Worm (Caenorhabditis elegans): ENCODE results near the gene fbxc-52.

Gene fbxc-52

DNA sequence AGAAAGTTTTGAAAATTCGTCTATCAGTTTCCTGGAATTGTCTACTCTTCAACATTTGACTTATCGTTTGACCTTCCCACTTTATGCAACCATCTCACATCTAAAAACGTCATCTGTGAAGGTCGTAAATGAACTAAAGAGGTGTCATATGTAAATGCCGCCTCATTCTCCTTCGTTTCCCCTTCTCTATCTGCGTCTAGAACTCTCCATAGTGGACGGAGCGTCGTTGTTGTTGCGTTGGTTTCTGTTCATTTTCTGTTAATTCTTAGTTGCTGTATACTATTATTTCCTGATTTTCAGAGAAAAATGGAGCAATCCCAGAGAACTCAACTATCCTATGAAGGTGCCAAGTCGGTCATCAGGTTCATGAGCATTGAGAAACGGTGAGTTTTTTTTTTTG lies at the start of gene fbxc-52:
fbxc-52 (plus strand) TSS at position 301 of the 400 bp plus-strand sequence.
- no peak for TF ChIP-seq ztf-11 (tag; optimal IDR thresholded peaks at IDR 0.05)
- no peak for TF ChIP-seq sem-2 (GFP tag; optimal IDR thresholded peaks at IDR 0.05)
- TF ChIP-seq ces-1 (GFP tag; optimal IDR thresholded peaks at IDR 0.05), result no peak
- no peak for TF ChIP-seq nhr-28 (tag; optimal IDR thresholded peaks at IDR 0.05)
- TF ChIP-seq ham-2 (GFP tag; optimal IDR thresholded peaks at IDR 0.05), result no peak
- no peak for TF ChIP-seq drap-1 (GFP tag; optimal IDR thresholded peaks at IDR 0.05)
- TF ChIP-seq unc-39 (tag; optimal IDR thresholded peaks at IDR 0.05), result no peak
- TF ChIP-seq pha-4 (tag; optimal IDR thresholded peaks at IDR 0.05), result no peak

DNA sequence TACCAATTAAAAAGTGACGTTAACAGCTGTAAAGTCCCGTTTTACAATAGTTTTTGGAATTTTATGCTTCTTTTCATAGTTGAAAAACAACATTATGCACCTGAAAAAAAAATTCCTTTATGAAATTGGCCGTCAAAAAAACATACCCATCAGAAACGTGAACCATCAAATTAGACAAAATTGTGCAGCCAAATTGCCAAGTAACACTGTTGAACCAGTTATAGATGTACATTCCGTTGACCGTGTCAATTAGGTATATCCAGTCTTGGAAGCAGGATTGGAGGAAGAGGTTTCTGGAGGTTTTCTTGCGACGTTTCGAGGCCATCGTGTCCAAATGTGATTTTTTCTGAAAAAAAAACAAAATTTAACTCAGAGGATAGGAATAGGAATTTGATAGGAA lies 47.7 kb upstream of the fbxc-52 start, which contains the start of gene srx-97:
srx-97 (minus strand) TSS at position 101 of the 400 bp plus-strand sequence.
- no peak for TF ChIP-seq nhr-76 (tag; optimal IDR thresholded peaks at IDR 0.05)
- TF ChIP-seq snpc-4 (tag; optimal IDR thresholded peaks at IDR 0.05), result no peak
- TF ChIP-seq pha-4 (tag; optimal IDR thresholded peaks at IDR 0.05), result no peak

DNA sequence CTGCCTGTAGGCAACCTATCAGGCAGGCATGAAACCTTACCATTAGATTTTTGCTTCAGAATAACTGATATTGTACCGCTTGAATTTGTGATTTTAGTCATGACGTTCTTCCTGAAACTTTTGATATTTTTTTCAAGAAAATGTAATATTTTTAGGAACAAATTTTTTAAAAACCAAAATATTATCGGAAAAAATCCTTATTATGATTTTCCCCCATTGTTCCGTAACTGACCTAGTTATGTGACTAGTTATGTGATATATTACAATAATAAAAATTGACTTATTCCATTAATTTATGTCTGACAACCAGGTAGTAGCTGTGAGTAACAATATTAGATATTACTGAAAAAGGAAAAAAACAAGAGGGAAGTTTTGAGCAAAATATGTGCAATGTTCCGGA lies 46.1 kb upstream of the fbxc-52 start, which contains the start of gene srx-98:
srx-98 (minus strand) TSS at position 101 of the 400 bp plus-strand sequence.
- TF ChIP-seq ztf-11 (tag; optimal IDR thresholded peaks at IDR 0.05) (no peak), elt-3 (tag; optimal IDR thresholded peaks at IDR 0.05) (no peak), sptf-1 (tag; optimal IDR thresholded peaks at IDR 0.05) (no peak), lin-13 (tag; optimal IDR thresholded peaks at IDR 0.05) (no peak), unc-120 (tag; optimal IDR thresholded peaks at IDR 0.05; ENCODE audit: poor library complexity, severe bottlenecking) (no peak), nhr-237 (tag; optimal IDR thresholded peaks at IDR 0.05) (no peak), tbx-8 (GFP tag; optimal IDR thresholded peaks at IDR 0.05) (no peak), elt-1 (tag; optimal IDR thresholded peaks at IDR 0.05; ENCODE audit: borderline replicate concordance, insufficient read depth) (no peak), pha-4 (tag; optimal IDR thresholded peaks at IDR 0.05) (no peak), mab-5 (tag; optimal IDR thresholded peaks at IDR 0.05) (no peak), lsy-2 (tag; optimal IDR thresholded peaks at IDR 0.05) (no peak), lin-32 (GFP tag; optimal IDR thresholded peaks at IDR 0.05) (no peak), ces-1 (GFP tag; optimal IDR thresholded peaks at IDR 0.05) (no peak)

DNA sequence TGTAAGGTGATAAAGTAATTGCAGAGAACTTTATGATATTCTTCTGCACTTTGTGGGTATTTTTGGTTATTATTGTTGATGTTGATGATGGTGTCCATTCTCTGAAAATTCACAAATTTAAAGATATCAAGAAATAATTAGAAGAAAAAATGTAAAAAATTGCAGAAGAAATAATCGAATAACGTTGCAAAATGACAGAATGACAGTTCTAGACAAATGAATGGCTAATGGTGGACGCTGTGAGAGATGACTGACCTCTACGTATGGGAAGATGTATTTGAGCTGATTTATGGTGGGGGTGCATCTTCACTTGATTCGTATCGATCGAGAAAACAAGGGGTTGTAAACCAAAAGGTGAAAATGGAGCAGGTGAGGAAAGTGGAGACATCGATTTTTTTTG lies 43.6 kb upstream of the fbxc-52 start, which contains the start of gene sea-1:
sea-1 (minus strand) TSS at position 101 of the 400 bp plus-strand sequence.
- no peak for TF ChIP-seq elt-3 (tag; optimal IDR thresholded peaks at IDR 0.05)
- TF ChIP-seq lin-32 (GFP tag; optimal IDR thresholded peaks at IDR 0.05), result no peak
- no peak for TF ChIP-seq sem-2 (GFP tag; optimal IDR thresholded peaks at IDR 0.05)

DNA sequence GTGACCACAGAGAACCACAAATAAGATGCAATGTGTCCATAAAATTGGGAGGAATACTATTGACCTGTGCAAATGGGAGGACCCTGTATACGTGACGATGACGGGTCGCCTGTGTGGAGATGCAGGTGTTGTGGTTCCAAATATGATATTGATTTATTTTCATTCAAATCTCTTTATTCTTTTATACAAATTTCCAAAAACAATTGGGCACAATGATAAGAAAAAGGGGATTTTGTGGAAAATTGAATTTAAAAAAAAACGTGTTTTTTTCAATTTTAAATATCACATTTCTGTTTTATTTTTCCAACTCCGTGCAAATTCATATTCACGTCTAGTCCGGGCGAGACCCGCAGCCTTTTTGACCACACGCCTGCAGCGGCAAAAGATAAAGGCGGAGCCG lies 41.9 kb upstream of the fbxc-52 start, which contains the start of gene F19B10.2:
F19B10.2 (plus strand) TSS at position 301 of the 400 bp plus-strand sequence.
- no peak for TF ChIP-seq mls-2 (tag; optimal IDR thresholded peaks at IDR 0.05)

DNA sequence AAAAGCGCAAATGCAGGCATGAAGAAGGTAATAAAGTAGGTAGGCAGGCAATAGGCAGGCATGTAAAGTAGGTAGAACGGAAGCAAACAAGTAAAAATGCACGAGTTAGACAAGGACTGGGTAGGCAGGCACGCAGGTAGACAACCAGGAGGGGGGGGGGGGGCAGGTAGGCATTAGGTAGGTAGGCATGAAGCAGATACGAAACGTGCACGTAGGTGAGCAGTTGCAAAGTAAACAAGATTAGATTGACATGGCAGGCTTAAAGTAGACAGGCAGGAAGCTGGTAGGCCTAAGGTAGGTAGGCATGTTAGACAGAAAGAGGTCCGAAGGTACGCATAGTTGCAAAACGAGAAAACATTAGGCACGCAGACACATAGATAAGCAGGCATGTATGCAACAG lies 38.1 kb upstream of the fbxc-52 start:
- TF ChIP-seq sem-2 (GFP tag; optimal IDR thresholded peaks at IDR 0.05) (no peak), snpc-4 (tag; optimal IDR thresholded peaks at IDR 0.05) (no peak), lsy-2 (tag; optimal IDR thresholded peaks at IDR 0.05) (no peak), elt-1 (tag; optimal IDR thresholded peaks at IDR 0.05; ENCODE audit: borderline replicate concordance, insufficient read depth) (no peak), nhr-12 (tag; optimal IDR thresholded peaks at IDR 0.05) (no peak), nhr-76 (tag; optimal IDR thresholded peaks at IDR 0.05) (no peak), ceh-83 (GFP tag; optimal IDR thresholded peaks at IDR 0.05) (no peak)

DNA sequence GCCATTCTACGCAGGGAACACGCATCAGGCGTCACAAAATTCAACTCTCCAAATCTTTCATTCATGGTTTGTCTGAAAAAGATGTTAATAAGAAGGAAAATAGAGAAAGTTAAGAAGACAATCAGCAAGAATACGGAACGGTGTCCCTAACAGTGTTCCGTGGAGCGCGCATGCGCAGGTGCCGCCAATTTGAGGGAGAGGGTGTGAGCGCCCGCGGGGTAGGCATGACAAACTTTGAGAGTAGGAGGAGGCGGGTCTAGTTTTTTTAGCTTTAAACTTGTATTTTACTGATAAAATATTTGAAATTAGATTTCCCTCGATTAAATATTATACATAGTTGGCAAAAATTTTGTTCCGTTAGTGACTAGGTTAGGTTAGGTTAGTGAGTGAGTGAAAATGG lies 36.7 kb upstream of the fbxc-52 start:
- TF ChIP-seq ceh-83 (GFP tag; optimal IDR thresholded peaks at IDR 0.05), result no peak
- no peak for TF ChIP-seq M03D4.4 (tag; optimal IDR thresholded peaks at IDR 0.05)
- no peak for TF ChIP-seq mab-5 (tag; optimal IDR thresholded peaks at IDR 0.05)
- TF ChIP-seq pha-4 (tag; optimal IDR thresholded peaks at IDR 0.05), result no peak
- TF ChIP-seq lsy-2 (tag; optimal IDR thresholded peaks at IDR 0.05), result no peak
- no peak for TF ChIP-seq elt-1 (tag; optimal IDR thresholded peaks at IDR 0.05; ENCODE audit: borderline replicate concordance, insufficient read depth)
